Fruit fly (Drosophila melanogaster) whole organism, embryonic: ENCODE measurements around the gene Pex7.

ENCODE experiments used
- Aef1 ChIP-seq: fragments of 200-800 bp; sonication (Bioruptor generic); IDR thresholded peaks from 3 replicates; pipeline ENCODE4 v1.3.6; 2022; ENCODE audit warnings: missing biosample characterization, missing genetic modification characterization
- Asciz ChIP-seq: fragments of 200-800 bp; sonication (Bioruptor generic); optimal IDR thresholded peaks from 2 replicates; lab custom pipeline; 2017; ENCODE audit warnings: missing biosample characterization, mild to moderate bottlenecking, missing genetic modification characterization, missing genetic modification reagents
- CG10147 ChIP-seq: fragments of 200-800 bp; sonication (Bioruptor generic); optimal IDR thresholded peaks from 2 replicates; lab custom pipeline; 2019; ENCODE audit warnings: missing biosample characterization, mild to moderate bottlenecking, missing genetic modification characterization, moderate library complexity
- CG10462 ChIP-seq: fragments of 200-800 bp; sonication (Bioruptor generic); optimal IDR thresholded peaks from 2 replicates; lab custom pipeline; 2016; ENCODE audit warnings: missing biosample characterization, missing genetic modification characterization
- CG10543 ChIP-seq: fragments of 200-800 bp; sonication (Bioruptor generic); optimal IDR thresholded peaks from 3 replicates; lab custom pipeline; 2017; ENCODE audit warnings: missing biosample characterization, mild to moderate bottlenecking, missing genetic modification characterization, moderate library complexity
- CG12299 ChIP-seq: fragments of 200-800 bp; sonication (Bioruptor generic); optimal IDR thresholded peaks from 2 replicates; lab custom pipeline; 2018; ENCODE audit warnings: missing biosample characterization, mild to moderate bottlenecking, missing genetic modification characterization
- CG1233 ChIP-seq: fragments of 200-800 bp; sonication (Bioruptor generic); optimal IDR thresholded peaks from 4 replicates; lab custom pipeline; 2018; ENCODE audit warnings: missing biosample characterization, mild to moderate bottlenecking, missing genetic modification characterization
- CG15073 ChIP-seq: fragments of 200-800 bp; sonication (Bioruptor generic); optimal IDR thresholded peaks from 2 replicates; lab custom pipeline; 2016; ENCODE audit warnings: missing biosample characterization, missing genetic modification characterization
- CG15696 ChIP-seq: fragments of 200-800 bp; sonication (Bioruptor generic); optimal IDR thresholded peaks from 2 replicates; lab custom pipeline; 2019; ENCODE audit warnings: missing biosample characterization, mild to moderate bottlenecking, missing genetic modification characterization, moderate library complexity
- CG3065 ChIP-seq: fragments of 200-800 bp; sonication (Bioruptor generic); optimal IDR thresholded peaks from 2 replicates; lab custom pipeline; 2016; ENCODE audit warnings: missing biosample characterization, missing genetic modification characterization
- CG31388 ChIP-seq: fragments of 200-800 bp; sonication (Bioruptor generic); optimal IDR thresholded peaks from 2 replicates; lab custom pipeline; 2016; ENCODE audit warnings: missing biosample characterization, missing genetic modification characterization
- CG4360 ChIP-seq: fragments of 200-800 bp; sonication (Bioruptor generic); IDR thresholded peaks from 2 replicates; pipeline ENCODE4 v1.3.6; 2022; ENCODE audit warnings: missing biosample characterization, missing genetic modification characterization
- CG7745 ChIP-seq: fragments of 200-800 bp; sonication (Bioruptor generic); optimal IDR thresholded peaks from 2 replicates; lab custom pipeline; 2018; ENCODE audit warnings: missing biosample characterization, mild to moderate bottlenecking, missing genetic modification characterization, moderate library complexity
- CG7928 ChIP-seq: fragments of 200-800 bp; sonication (Bioruptor generic); optimal IDR thresholded peaks from 2 replicates; lab custom pipeline; 2017; ENCODE audit warnings: missing biosample characterization, mild to moderate bottlenecking, missing genetic modification characterization
- CG8281 ChIP-seq: fragments of 200-800 bp; sonication (Bioruptor generic); optimal IDR thresholded peaks from 2 replicates; lab custom pipeline; 2018; ENCODE audit warnings: missing biosample characterization, mild to moderate bottlenecking, missing genetic modification characterization, moderate library complexity
- CG8388 ChIP-seq: fragments of 200-800 bp; sonication (Bioruptor generic); optimal IDR thresholded peaks from 2 replicates; lab custom pipeline; 2019; ENCODE audit warnings: missing biosample characterization, mild to moderate bottlenecking, missing genetic modification characterization, moderate library complexity
- CTCF ChIP-seq: fragments of 200-800 bp; sonication (Bioruptor generic); optimal IDR thresholded peaks from 2 replicates; lab custom pipeline; 2017; ENCODE audit warnings: missing biosample characterization, mild to moderate bottlenecking, missing genetic modification characterization, moderate library complexity
- D ChIP-seq, 2 experiments: fragments of 200-800 bp in 1 of 2; fragments of >200 bp in 1 of 2; sonication (Bioruptor generic) in 1 of 2; optimal IDR thresholded peaks; 2 replicates in 1 of 2; 3 replicates in 1 of 2; lab custom pipeline; 2017; ENCODE audit warnings: mild to moderate bottlenecking in 1 of 2, missing biosample characterization in 1 of 2, missing genetic modification characterization in 1 of 2, missing genetic modification reagents in 1 of 2
- Dip3 ChIP-seq: fragments of 200-800 bp; sonication (Bioruptor generic); optimal IDR thresholded peaks from 3 replicates; lab custom pipeline; 2016; ENCODE audit warnings: missing biosample characterization, missing genetic modification characterization
- Dll ChIP-seq: fragments of 200-800 bp; sonication (Bioruptor generic); IDR thresholded peaks from 4 replicates; pipeline ENCODE4 v1.3.6; 2022; ENCODE audit warnings: missing biosample characterization, missing genetic modification characterization; ENCODE audit not compliant: partially characterized antibody
- Fer2 ChIP-seq: fragments of 200-800 bp; sonication (Bioruptor generic); optimal IDR thresholded peaks from 2 replicates; lab custom pipeline; 2018; ENCODE audit warnings: missing biosample characterization, mild to moderate bottlenecking, missing genetic modification characterization, moderate library complexity
- Hsf ChIP-seq: fragments of 200-800 bp; sonication (Bioruptor generic); optimal IDR thresholded peaks from 3 replicates; lab custom pipeline; 2016; ENCODE audit warnings: missing biosample characterization, missing genetic modification characterization
- MTF-1 ChIP-seq: fragments of 200-800 bp; sonication (Bioruptor generic); optimal IDR thresholded peaks from 2 replicates; lab custom pipeline; 2018; ENCODE audit warnings: missing biosample characterization, mild to moderate bottlenecking, missing genetic modification characterization, borderline replicate concordance
- Max ChIP-seq: fragments of 200-800 bp; sonication (Bioruptor generic); optimal IDR thresholded peaks from 2 replicates; lab custom pipeline; 2016; ENCODE audit warnings: missing biosample characterization, mild to moderate bottlenecking, missing genetic modification characterization
- Mrtf ChIP-seq: fragments of 200-800 bp; sonication (Bioruptor generic); IDR thresholded peaks from 3 replicates; pipeline ENCODE4 v1.3.6; 2022; ENCODE audit warnings: missing biosample characterization, missing genetic modification characterization
- Oli ChIP-seq: fragments of 200-800 bp; sonication (Bioruptor generic); optimal IDR thresholded peaks from 2 replicates; lab custom pipeline; 2018; ENCODE audit warnings: missing biosample characterization, mild to moderate bottlenecking, missing genetic modification characterization, moderate library complexity
- Trl ChIP-seq, 3 experiments: fragments of >200 bp in 2 of 3; fragments of 200-800 bp in 1 of 3; sonication (Bioruptor generic) in 1 of 3; optimal IDR thresholded peaks; 2 replicates in 1 of 3; 3 replicates in 2 of 3; lab custom pipeline; 2016 to 2017; ENCODE audit warnings: missing biosample characterization in 1 of 3, missing genetic modification characterization in 1 of 3
- Xrp1 ChIP-seq: fragments of 200-800 bp; sonication (Bioruptor generic); IDR thresholded peaks from 2 replicates; pipeline ENCODE4 v1.3.6; 2022; ENCODE audit warnings: missing biosample characterization, missing genetic modification characterization
- amos ChIP-seq: fragments of 200-800 bp; sonication (Bioruptor generic); IDR thresholded peaks from 2 replicates; pipeline ENCODE4 v1.3.6; 2022; ENCODE audit warnings: missing biosample characterization, missing genetic modification characterization; ENCODE audit not compliant: partially characterized antibody
- ato ChIP-seq: fragments of 200-800 bp; sonication (Bioruptor generic); IDR thresholded peaks from 2 replicates; pipeline ENCODE4 v1.3.6; 2022; ENCODE audit warnings: missing biosample characterization, missing genetic modification characterization; ENCODE audit not compliant: partially characterized antibody
- br ChIP-seq: fragments of >200 bp; optimal IDR thresholded peaks from 2 replicates; lab custom pipeline; 2017
- cad ChIP-seq: fragments of >200 bp; optimal IDR thresholded peaks from 2 replicates; lab custom pipeline; 2017; ENCODE audit warnings: missing biosample characterization, missing genetic modification characterization
- dimm ChIP-seq: fragments of 200-800 bp; sonication (Bioruptor generic); IDR thresholded peaks from 2 replicates; pipeline ENCODE4 v1.3.6; 2022; ENCODE audit warnings: missing biosample characterization, missing genetic modification characterization
- esg ChIP-seq: fragments of 200-800 bp; sonication (Bioruptor generic); conservative IDR thresholded peaks from 2 replicates; pipeline ENCODE4 v1.3.6; 2022; ENCODE audit warnings: missing biosample characterization, missing genetic modification characterization
- ftz-f1 ChIP-seq: fragments of 200-800 bp; sonication (Bioruptor generic); optimal IDR thresholded peaks from 2 replicates; lab custom pipeline; 2016; ENCODE audit warnings: missing biosample characterization, missing genetic modification characterization
- kah ChIP-seq: fragments of 200-800 bp; sonication (Bioruptor generic); optimal IDR thresholded peaks from 2 replicates; lab custom pipeline; 2018; ENCODE audit warnings: missing biosample characterization, mild to moderate bottlenecking, missing genetic modification characterization
- klu ChIP-seq: fragments of 200-800 bp; sonication (Bioruptor generic); IDR thresholded peaks from 2 replicates; pipeline ENCODE4 v1.3.6; 2022; ENCODE audit warnings: missing biosample characterization, missing genetic modification characterization
- lov ChIP-seq, 2 experiments: fragments of 200-800 bp in 1 of 2; fragments of >200 bp in 1 of 2; sonication (Bioruptor generic) in 1 of 2; IDR thresholded peaks in 1 of 2; optimal IDR thresholded peaks in 1 of 2; 2 replicates in 1 of 2; 3 replicates in 1 of 2; pipeline versions ENCODE4 v1.3.6 to Lab custom; 2017 to 2022; ENCODE audit warnings: missing biosample characterization in 1 of 2, missing genetic modification characterization in 1 of 2
- org-1 ChIP-seq: fragments of 200-800 bp; sonication (Bioruptor generic); optimal IDR thresholded peaks from 2 replicates; lab custom pipeline; 2017; ENCODE audit warnings: missing biosample characterization, missing genetic modification characterization
- pzg ChIP-seq: fragments of 200-800 bp; sonication (Bioruptor generic); optimal IDR thresholded peaks from 3 replicates; lab custom pipeline; 2018; ENCODE audit warnings: missing biosample characterization, mild to moderate bottlenecking, missing genetic modification characterization, moderate library complexity
- rib ChIP-seq: fragments of 200-800 bp; sonication (Bioruptor generic); IDR thresholded peaks from 2 replicates; pipeline ENCODE4 v1.3.6; 2022; ENCODE audit warnings: missing biosample characterization, missing genetic modification characterization
- sc ChIP-seq, 3 experiments: fragments of >200 bp in 2 of 3; fragments of 200-800 bp in 1 of 3; sonication (Bioruptor generic) in 1 of 3; optimal IDR thresholded peaks; 2 replicates in 2 of 3; 3 replicates in 1 of 3; lab custom pipeline; 2017; ENCODE audit warnings: mild to moderate bottlenecking in 1 of 3, missing biosample characterization in 1 of 3, missing genetic modification characterization in 1 of 3, missing genetic modification reagents in 1 of 3
- sim ChIP-seq: fragments of 200-800 bp; sonication (Bioruptor generic); IDR thresholded peaks from 2 replicates; pipeline ENCODE4 v1.3.6; 2022; ENCODE audit warnings: missing biosample characterization, missing genetic modification characterization
- stc ChIP-seq: fragments of 200-800 bp; sonication (Bioruptor generic); IDR thresholded peaks from 2 replicates; pipeline ENCODE4 v1.3.6; 2022; ENCODE audit warnings: missing biosample characterization, missing genetic modification characterization
- tgo ChIP-seq: fragments of 200-800 bp; sonication (Bioruptor generic); IDR thresholded peaks from 3 replicates; pipeline ENCODE4 v1.3.6; 2022; ENCODE audit warnings: missing biosample characterization, missing genetic modification characterization
- zf30C ChIP-seq: fragments of 200-800 bp; sonication (Bioruptor generic); optimal IDR thresholded peaks from 3 replicates; lab custom pipeline; 2018; ENCODE audit warnings: missing biosample characterization, mild to moderate bottlenecking, missing genetic modification characterization

Gene Pex7

dm6 chr3L:8691891-8692874, 45.2 kb downstream of the Pex7 start (continued):
- TF ChIP-seq Mrtf (no peak; the same call in 2 of the 3 replicates), klu (peak; percentile 11; the same call in 1 of the 2 replicates), stc (GFP tag; lab: Robert Waterston, UW) (no peak; the same call in 1 of the 2 replicates), CG3065 (GFP tag; lab: Kevin White, UChicago) (no peak), CG7928 (GFP tag; lab: Kevin White, UChicago) (no peak), Xrp1 (GFP tag; lab: Robert Waterston, UW) (peak; percentile 46), CG12299 (tag; lab: Kevin White, UChicago) (no peak), CG8388 (GFP tag; lab: Kevin White, UChicago) (peak; percentile 31), ftz-f1 (GFP tag; lab: Kevin White, UChicago) (peak; percentile 75), Max (GFP tag; lab: Kevin White, UChicago) (no peak), rib (GFP tag; lab: Robert Waterston, UW) (peak; percentile 10; the same call in 1 of the 2 replicates), Hsf (no peak), Fer2 (tag; lab: Kevin White, UChicago) (no peak), sim (GFP tag; lab: Robert Waterston, UW) (0 out of 2 replicates have a peak, but pooled peaks have one; percentile 11), esg (GFP tag; lab: Robert Waterston, UW) (0 out of 2 replicates have a peak, but pooled peaks have one; percentile 4), Asciz (GFP tag; lab: Kevin White, UChicago) (no peak), CG10147 (GFP tag; lab: Kevin White, UChicago) (peak; percentile 30), sc (optimal IDR thresholded peaks at IDR 0.05; lab: Kevin White, UChicago) (no peak), sc (GFP tag; optimal IDR thresholded peaks at IDR 0.05; lab: Kevin White, UChicago) (peak; percentile 19), CG15696 (tag; lab: Kevin White, UChicago) (peak; percentile 25), Oli (peak; percentile 65), br (lab: Kevin White, UChicago) (no peak), pzg (GFP tag; lab: Kevin White, UChicago) (no peak), zf30C (GFP tag; lab: Kevin White, UChicago) (no peak), Dll (GFP tag; lab: Robert Waterston, UW) (no peak), Trl (optimal IDR thresholded peaks at IDR 0.05; lab: Kevin White, UChicago) (no peak), Trl (GFP tag; optimal IDR thresholded peaks at IDR 0.05; lab: Kevin White, UChicago) (no peak), dimm (no peak), Aef1 (0 out of 3 replicates have a peak, but pooled peaks have one; percentile 8), CG4360 (GFP tag; lab: Robert Waterston, UW) (no peak), cad (GFP tag; lab: Kevin White, UChicago) (no peak), lov (optimal IDR thresholded peaks at IDR 0.05; lab: Kevin White, UChicago) (no peak), lov (GFP tag; IDR thresholded peaks at IDR 0.05; lab: Robert Waterston, UW) (no peak), CG8281 (tag; lab: Kevin White, UChicago) (no peak), MTF-1 (GFP tag; lab: Kevin White, UChicago) (no peak), CTCF (no peak), amos (no peak), CG7745 (tag; lab: Kevin White, UChicago) (peak; percentile 16), Dip3 (no peak), CG31388 (no peak), CG10543 (GFP tag; lab: Kevin White, UChicago) (peak; percentile 86), kah (no peak), org-1 (GFP tag; lab: Kevin White, UChicago) (peak; percentile 30), CG15073 (GFP tag; lab: Kevin White, UChicago) (no peak), CG10462 (no peak), ato (no peak), tgo (peak; percentile 28; the same call in 2 of the 3 replicates), D (optimal IDR thresholded peaks at IDR 0.05; lab: Kevin White, UChicago) (no peak), D (GFP tag; optimal IDR thresholded peaks at IDR 0.05; lab: Kevin White, UChicago) (peak; percentile 38), CG1233 (GFP tag; lab: Kevin White, UChicago) (peak; percentile 39)
